Fruit fly (Drosophila melanogaster) whole organism, embryonic: Measurements from ENCODE around the gene Send2.
A peak's percentile ranks its signal among the peaks of the same experiment; 100 is the strongest.

Source experiments
- Atf-2 ChIP-seq: fragments of 200-800 bp; sonication (Bioruptor generic); optimal IDR thresholded peaks from 2 replicates; lab custom pipeline; 2016; ENCODE audit warnings: missing biosample characterization, missing genetic modification characterization
- Blimp-1 ChIP-seq: fragments of 200-800 bp; sonication (Bioruptor generic); optimal IDR thresholded peaks from 3 replicates; lab custom pipeline; 2018; ENCODE audit warnings: missing biosample characterization, missing genetic modification characterization, mild to moderate bottlenecking, moderate library complexity, missing genetic modification reagents
- CG10147 ChIP-seq: fragments of 200-800 bp; sonication (Bioruptor generic); optimal IDR thresholded peaks from 2 replicates; lab custom pipeline; 2019; ENCODE audit warnings: missing biosample characterization, mild to moderate bottlenecking, missing genetic modification characterization, moderate library complexity
- CG13624 ChIP-seq: fragments of 200-800 bp; sonication (Bioruptor generic); optimal IDR thresholded peaks from 2 replicates; lab custom pipeline; 2016; ENCODE audit warnings: missing biosample characterization, missing genetic modification characterization
- CG15479 ChIP-seq: fragments of 200-800 bp; sonication (Bioruptor generic); optimal IDR thresholded peaks from 3 replicates; lab custom pipeline; 2019; ENCODE audit warnings: missing biosample characterization, mild to moderate bottlenecking, missing genetic modification characterization, moderate library complexity
- CG2116 ChIP-seq: fragments of 200-800 bp; sonication (Bioruptor generic); optimal IDR thresholded peaks from 3 replicates; lab custom pipeline; 2018; ENCODE audit warnings: missing biosample characterization, mild to moderate bottlenecking, missing genetic modification characterization
- CG2875 ChIP-seq: fragments of 200-800 bp; sonication (Bioruptor generic); optimal IDR thresholded peaks from 2 replicates; lab custom pipeline; 2017; ENCODE audit warnings: missing biosample characterization, mild to moderate bottlenecking, missing genetic modification characterization, missing genetic modification reagents
- CG30403 ChIP-seq: fragments of 200-800 bp; sonication (Bioruptor generic); optimal IDR thresholded peaks from 3 replicates; lab custom pipeline; 2016; ENCODE audit warnings: missing biosample characterization, missing genetic modification characterization
- CG34422 ChIP-seq: fragments of 200-800 bp; sonication (Bioruptor generic); IDR thresholded peaks from 3 replicates; pipeline ENCODE4 v1.3.6; 2022; ENCODE audit warnings: missing biosample characterization, missing genetic modification characterization
- CG3995 ChIP-seq: fragments of 200-800 bp; sonication (Bioruptor generic); optimal IDR thresholded peaks from 3 replicates; lab custom pipeline; 2016; ENCODE audit warnings: missing biosample characterization, missing genetic modification characterization
- CG4404 ChIP-seq: fragments of 200-800 bp; sonication (Bioruptor generic); IDR thresholded peaks from 2 replicates; pipeline ENCODE4 v1.3.6; 2022; ENCODE audit warnings: missing biosample characterization, missing genetic modification characterization
- CG4424 ChIP-seq: fragments of 200-800 bp; sonication (Bioruptor generic); optimal IDR thresholded peaks from 3 replicates; lab custom pipeline; 2016; ENCODE audit warnings: missing biosample characterization, missing genetic modification characterization
- CG4730 ChIP-seq: fragments of 200-800 bp; sonication (Bioruptor generic); IDR thresholded peaks from 2 replicates; pipeline ENCODE4 v1.3.6; 2022; ENCODE audit warnings: missing biosample characterization, missing genetic modification characterization
- CG4854 ChIP-seq: fragments of 200-800 bp; sonication (Bioruptor generic); optimal IDR thresholded peaks from 2 replicates; lab custom pipeline; 2016; ENCODE audit warnings: missing biosample characterization, missing genetic modification characterization, inconsistent platforms
- CG5245 ChIP-seq: fragments of 200-800 bp; sonication (Bioruptor generic); optimal IDR thresholded peaks from 3 replicates; lab custom pipeline; 2016; ENCODE audit warnings: missing biosample characterization, missing genetic modification characterization
- CG7357 ChIP-seq: fragments of 200-800 bp; sonication (Bioruptor generic); IDR thresholded peaks from 3 replicates; pipeline ENCODE4 v1.3.6; 2022; ENCODE audit warnings: missing biosample characterization, missing genetic modification characterization
- CG9876 ChIP-seq: fragments of 200-800 bp; sonication (Bioruptor generic); optimal IDR thresholded peaks from 2 replicates; lab custom pipeline; 2016; ENCODE audit warnings: missing biosample characterization, missing genetic modification characterization
- CHES-1-like ChIP-seq: fragments of 200-800 bp; sonication (Bioruptor generic); optimal IDR thresholded peaks from 2 replicates; lab custom pipeline; 2016; ENCODE audit warnings: missing biosample characterization, missing genetic modification characterization
- Dek ChIP-seq: fragments of 200-800 bp; sonication (Bioruptor generic); optimal IDR thresholded peaks from 3 replicates; lab custom pipeline; 2019; ENCODE audit warnings: missing biosample characterization, mild to moderate bottlenecking, missing genetic modification characterization, moderate library complexity
- Dip3 ChIP-seq: fragments of 200-800 bp; sonication (Bioruptor generic); optimal IDR thresholded peaks from 3 replicates; lab custom pipeline; 2016; ENCODE audit warnings: missing biosample characterization, missing genetic modification characterization
- Dll ChIP-seq: fragments of 200-800 bp; sonication (Bioruptor generic); IDR thresholded peaks from 4 replicates; pipeline ENCODE4 v1.3.6; 2022; ENCODE audit warnings: missing biosample characterization, missing genetic modification characterization; ENCODE audit not compliant: partially characterized antibody
- Doc2 ChIP-seq: fragments of 200-800 bp; sonication (Bioruptor generic); IDR thresholded peaks from 2 replicates; pipeline ENCODE4 v1.3.6; 2022; ENCODE audit warnings: missing biosample characterization, missing genetic modification characterization
- E2f1 ChIP-seq: fragments of 200-800 bp; sonication (Bioruptor generic); IDR thresholded peaks from 2 replicates; pipeline ENCODE4 v1.3.6; 2022; ENCODE audit warnings: missing biosample characterization, missing genetic modification characterization
- E2f2 ChIP-seq: fragments of 200-800 bp; sonication (Bioruptor generic); IDR thresholded peaks from 2 replicates; pipeline ENCODE4 v1.3.6; 2022; ENCODE audit warnings: missing biosample characterization, missing genetic modification characterization
- Hmr ChIP-seq: fragments of 200-800 bp; sonication (Bioruptor generic); optimal IDR thresholded peaks from 3 replicates; lab custom pipeline; 2017; ENCODE audit warnings: mild to moderate bottlenecking, missing biosample characterization, missing genetic modification reagents, missing genetic modification characterization
- MTF-1 ChIP-seq: fragments of 200-800 bp; sonication (Bioruptor generic); optimal IDR thresholded peaks from 2 replicates; lab custom pipeline; 2018; ENCODE audit warnings: missing biosample characterization, mild to moderate bottlenecking, missing genetic modification characterization, borderline replicate concordance
- Nf-YB ChIP-seq: fragments of 200-800 bp; sonication (Bioruptor generic); optimal IDR thresholded peaks from 3 replicates; lab custom pipeline; 2019; ENCODE audit warnings: missing biosample characterization, mild to moderate bottlenecking, missing genetic modification characterization, moderate library complexity
- Vsx1 ChIP-seq: fragments of 200-800 bp; sonication (Bioruptor generic); optimal IDR thresholded peaks from 2 replicates; lab custom pipeline; 2017; ENCODE audit warnings: missing biosample characterization, mild to moderate bottlenecking, missing genetic modification characterization, missing genetic modification reagents
- al ChIP-seq: fragments of 200-800 bp; sonication (Bioruptor generic); IDR thresholded peaks from 2 replicates; pipeline ENCODE4 v1.3.6; 2022; ENCODE audit warnings: missing biosample characterization, missing genetic modification characterization
- ase ChIP-seq: fragments of 200-800 bp; sonication (Bioruptor generic); IDR thresholded peaks from 3 replicates; pipeline ENCODE4 v1.3.6; 2022; ENCODE audit warnings: missing biosample characterization, missing genetic modification characterization
- bsh ChIP-seq, 2 experiments: fragments of 200-800 bp; sonication (Bioruptor generic); optimal IDR thresholded peaks; 2 replicates each; lab custom pipeline; 2017 to 2018; ENCODE audit warnings: mild to moderate bottlenecking in 2 of 2, missing biosample characterization in 2 of 2, missing genetic modification characterization in 2 of 2, moderate library complexity in 1 of 2
- cas ChIP-seq: fragments of 200-800 bp; sonication (Bioruptor generic); IDR thresholded peaks from 2 replicates; pipeline ENCODE4 v1.3.6; 2022; ENCODE audit warnings: missing biosample characterization, missing genetic modification characterization
- cato ChIP-seq: fragments of 200-800 bp; sonication (Bioruptor generic); optimal IDR thresholded peaks from 2 replicates; lab custom pipeline; 2016; ENCODE audit warnings: missing biosample characterization, missing genetic modification characterization, borderline replicate concordance
- dysf ChIP-seq: fragments of 200-800 bp; sonication (Bioruptor generic); IDR thresholded peaks from 3 replicates; pipeline ENCODE4 v1.3.6; 2022; ENCODE audit warnings: missing biosample characterization, missing genetic modification characterization
- en ChIP-seq: fragments of 200-800 bp; sonication (Bioruptor generic); optimal IDR thresholded peaks from 2 replicates; lab custom pipeline; 2016; ENCODE audit warnings: missing biosample characterization, missing genetic modification characterization
- gce ChIP-seq: fragments of 200-800 bp; sonication (Bioruptor generic); IDR thresholded peaks from 3 replicates; pipeline ENCODE4 v1.3.6; 2022; ENCODE audit warnings: missing biosample characterization, missing genetic modification characterization
- gt ChIP-seq: fragments of 200-800 bp; sonication (Bioruptor generic); IDR thresholded peaks from 2 replicates; pipeline ENCODE4 v1.3.6; 2022; ENCODE audit warnings: missing biosample characterization, missing genetic modification characterization
- hbn ChIP-seq: fragments of 200-800 bp; sonication (Bioruptor generic); IDR thresholded peaks from 2 replicates; pipeline ENCODE4 v1.3.6; 2022; ENCODE audit warnings: missing biosample characterization, missing genetic modification characterization; ENCODE audit not compliant: partially characterized antibody
- jing ChIP-seq: fragments of 200-800 bp; sonication (Bioruptor generic); optimal IDR thresholded peaks from 2 replicates; lab custom pipeline; 2018; ENCODE audit warnings: missing biosample characterization, mild to moderate bottlenecking, missing genetic modification characterization
- mam ChIP-seq: fragments of 200-800 bp; sonication (Bioruptor generic); optimal IDR thresholded peaks from 3 replicates; lab custom pipeline; 2016; ENCODE audit warnings: missing biosample characterization, missing genetic modification characterization
- nau ChIP-seq: fragments of 200-800 bp; sonication (Bioruptor generic); optimal IDR thresholded peaks from 3 replicates; lab custom pipeline; 2017; ENCODE audit warnings: missing biosample characterization, mild to moderate bottlenecking, missing genetic modification characterization, missing genetic modification reagents
- pan ChIP-seq, 4 experiments: fragments of >200 bp in 3 of 4; fragments of 200-800 bp in 1 of 4; sonication (Bioruptor generic) in 1 of 4; optimal IDR thresholded peaks in 3 of 4; IDR thresholded peaks in 1 of 4; 2 replicates each; pipeline versions ENCODE4 v1.3.6 to Lab custom; 2017 to 2022; ENCODE audit warnings: missing biosample characterization in 2 of 4, missing genetic modification characterization in 2 of 4, mixed read lengths in 1 of 4
- pb ChIP-seq: fragments of 200-800 bp; sonication (Bioruptor generic); optimal IDR thresholded peaks from 3 replicates; lab custom pipeline; 2016; ENCODE audit warnings: missing biosample characterization, missing genetic modification characterization
- stwl ChIP-seq: fragments of 200-800 bp; sonication (Bioruptor generic); optimal IDR thresholded peaks from 3 replicates; lab custom pipeline; 2018; ENCODE audit warnings: missing biosample characterization, mild to moderate bottlenecking, missing genetic modification characterization, moderate library complexity
- tio ChIP-seq: fragments of 200-800 bp; sonication (Bioruptor generic); optimal IDR thresholded peaks from 2 replicates; lab custom pipeline; 2017; ENCODE audit warnings: missing biosample characterization, missing genetic modification characterization, inconsistent platforms
- yki ChIP-seq: fragments of >200 bp; optimal IDR thresholded peaks from 3 replicates; lab custom pipeline; 2018
- z ChIP-seq: fragments of 200-800 bp; sonication (Bioruptor generic); IDR thresholded peaks from 3 replicates; pipeline ENCODE4 v1.3.6; 2022; ENCODE audit warnings: missing biosample characterization, missing genetic modification characterization

Send2 gene

dm6 chr2L:14372254-14372717, 25.8 kb upstream of the Send2 start (continued):
- TF ChIP-seq cato (GFP tag; lab: Kevin White, UChicago) (no peak), gce (GFP tag; lab: Robert Waterston, UW) (peak; percentile 62; the same call in 1 of the 3 replicates), Doc2 (no peak), pb (GFP tag; lab: Kevin White, UChicago) (no peak), CG15479 (GFP tag; lab: Kevin White, UChicago) (no peak), CG7357 (GFP tag; lab: Robert Waterston, UW) (no peak), nau (GFP tag; lab: Kevin White, UChicago) (no peak), gt (GFP tag; lab: Robert Waterston, UW) (no peak), cas (GFP tag; lab: Robert Waterston, UW) (peak; percentile 24; the same call in 1 of the 2 replicates), Nf-YB (GFP tag; lab: Kevin White, UChicago) (peak; percentile 42), CG2875 (GFP tag; lab: Kevin White, UChicago) (peak; percentile 32), CG2116 (GFP tag; lab: Kevin White, UChicago) (no peak), CHES-1-like (GFP tag; lab: Kevin White, UChicago) (peak; percentile 77), Hmr (peak; percentile 76), Blimp-1 (GFP tag; lab: Kevin White, UChicago) (peak; percentile 26), dysf (GFP tag; lab: Robert Waterston, UW) (peak; percentile 92), CG9876 (no peak), CG30403 (GFP tag; lab: Kevin White, UChicago) (peak; percentile 73), yki (lab: Kevin White, UChicago) (no peak), Vsx1 (GFP tag; lab: Kevin White, UChicago) (peak; percentile 43), pan (optimal IDR thresholded peaks at IDR 0.05; lab: Kevin White, UChicago) (no peak), pan (GFP tag; optimal IDR thresholded peaks at IDR 0.05 in 1 of 2, IDR thresholded peaks at IDR 0.05 in 1 of 2) (peak in 1 of 2 experiments; percentile 76), CG3995 (GFP tag; lab: Kevin White, UChicago) (no peak), E2f2 (GFP tag; lab: Robert Waterston, UW) (peak; percentile 67), Dip3 (GFP tag; lab: Kevin White, UChicago) (peak; percentile 12), CG10147 (peak; percentile 21), CG4854 (GFP tag; lab: Kevin White, UChicago) (no peak), ase (GFP tag; lab: Robert Waterston, UW) (peak; percentile 53; the same call in 1 of the 3 replicates), mam (GFP tag; lab: Kevin White, UChicago) (peak; percentile 68), en (GFP tag; lab: Kevin White, UChicago) (no peak), MTF-1 (GFP tag; lab: Kevin White, UChicago) (no peak), CG13624 (peak; percentile 40), stwl (tag; lab: Kevin White, UChicago) (no peak)

- TF ChIP-seq z (no peak), bsh (GFP tag; optimal IDR thresholded peaks at IDR 0.05; lab: Kevin White, UChicago) (peak in 1 of 2 experiments; percentile 4)
These were observed 24.2 kb upstream of the Send2 start for dm6 chr2L:14370777-14371096.

- TF ChIP-seq CG4404: peak; percentile 41; the same call in 1 of the 2 replicates
- TF ChIP-seq tio: peak; percentile 36
- TF ChIP-seq hbn (GFP tag; lab: Robert Waterston, UW): no peak
- peak; percentile 35; the same call in 1 of the 3 replicates for TF ChIP-seq dysf (GFP tag; lab: Robert Waterston, UW)
- TF ChIP-seq CG4730 (GFP tag; lab: Robert Waterston, UW): peak; percentile 17; the same call in 1 of the 2 replicates
- no peak for TF ChIP-seq Dek (tag; lab: Kevin White, UChicago)
- no peak for TF ChIP-seq al
- no peak for TF ChIP-seq CG5245 (GFP tag; lab: Kevin White, UChicago)
- peak; percentile 38 for TF ChIP-seq jing
- peak; percentile 21; the same call in 1 of the 3 replicates for TF ChIP-seq CG34422
- TF ChIP-seq E2f1 (GFP tag; lab: Robert Waterston, UW): no peak
- TF ChIP-seq z: no peak
- no peak for TF ChIP-seq Dll (GFP tag; lab: Robert Waterston, UW)
- TF ChIP-seq Atf-2: peak; percentile 13
- peak; percentile 12 for TF ChIP-seq CG4424 (GFP tag; lab: Kevin White, UChicago)
These were observed 23.7 kb upstream of the Send2 start for dm6 chr2L:14369933-14370776.
